Fruit fly (Drosophila melanogaster) S2 (cell line): ENCODE results near the gene CG14205.

Experiments
- CG8478 ChIP-seq: fragments of >200 bp; optimal IDR thresholded peaks from 2 replicates; lab custom pipeline; 2018
- CTCF ChIP-seq, 2 experiments: fragments of >200 bp; optimal IDR thresholded peaks; 2 replicates each; lab custom pipeline; 2018

DNA sequence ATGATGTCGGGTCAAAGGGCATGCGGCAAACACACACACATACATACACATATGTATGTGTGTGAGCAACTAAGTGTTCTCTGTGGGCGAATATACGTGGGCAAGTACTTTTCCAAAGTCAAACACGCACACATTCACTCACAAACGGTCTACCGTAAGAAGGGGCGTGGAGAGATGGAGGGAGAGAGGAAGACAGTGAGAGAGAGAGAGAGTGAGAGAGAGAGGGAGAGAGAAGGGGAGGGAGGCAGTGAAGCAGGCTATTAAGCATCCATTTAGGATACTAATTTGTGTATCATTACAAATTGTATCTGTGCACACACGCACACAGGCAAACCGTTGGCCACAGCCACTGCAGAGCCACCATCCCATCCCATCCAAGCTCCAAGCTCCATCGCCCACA, 44.0 kb upstream of the CG14205 start:
- TF ChIP-seq CG8478 (lab: Kevin White, UChicago) (no peak), CTCF (optimal IDR thresholded peaks at IDR 0.05; lab: Kevin White, UChicago) (no peak)
